Worm (Caenorhabditis elegans) whole organism, early embryonic: ENCODE results near the gene folt-1.
"Not testable (repeated sequence)": the region's sequence is repeated elsewhere in the genome, so short reads cannot be mapped to it uniquely, and the experiment has no call there.

ENCODE experiments used
- B0310.2 ChIP-seq: sonication (generic microtip); optimal IDR thresholded peaks from 2 replicates; lab custom pipeline; 2016; ENCODE audit warnings: mild to moderate bottlenecking, missing genetic modification characterization, missing compliant biosample characterization
- F13C5.2 ChIP-seq: sonication (generic microtip); optimal IDR thresholded peaks from 2 replicates; lab custom pipeline; 2017; ENCODE audit warnings: mild to moderate bottlenecking, missing genetic modification characterization, inconsistent platforms, missing compliant biosample characterization
- aly-1 ChIP-seq: sonication (generic microtip); optimal IDR thresholded peaks from 2 replicates; lab custom pipeline; 2016; ENCODE audit warnings: missing genetic modification characterization, missing compliant biosample characterization
- ama-1 ChIP-seq: fragments of 150-350 bp; optimal IDR thresholded peaks from 2 replicates; lab custom pipeline; 2014
- ceh-13 ChIP-seq: fragments of 200-800 bp; sonication (Bioruptor generic); optimal IDR thresholded peaks from 2 replicates; lab custom pipeline; 2018; ENCODE audit warnings: mild to moderate bottlenecking, missing genetic modification characterization, missing compliant biosample characterization
- ceh-36 ChIP-seq: sonication (generic microtip); optimal IDR thresholded peaks from 2 replicates; lab custom pipeline; 2016; ENCODE audit warnings: missing genetic modification characterization, inconsistent platforms, missing compliant biosample characterization
- ets-7 ChIP-seq: sonication (generic microtip); optimal IDR thresholded peaks from 2 replicates; lab custom pipeline; 2016; ENCODE audit warnings: missing genotype, missing genetic modification characterization, missing compliant biosample characterization
- flt-1 ChIP-seq: fragments of 200-800 bp; sonication (Bioruptor generic); IDR thresholded peaks from 2 replicates; pipeline ENCODE4 v1.3.6; 2022; ENCODE audit warnings: missing genetic modification characterization, missing compliant biosample characterization
- hmbx-1 ChIP-seq: sonication (generic microtip); optimal IDR thresholded peaks from 2 replicates; lab custom pipeline; 2016; ENCODE audit warnings: mild to moderate bottlenecking, missing genetic modification characterization, missing compliant biosample characterization
- hmg-4 ChIP-seq: fragments of 200-800 bp; sonication (Bioruptor generic); optimal IDR thresholded peaks from 2 replicates; lab custom pipeline; 2018; ENCODE audit warnings: mild to moderate bottlenecking, missing genetic modification characterization, missing compliant biosample characterization
- hnd-1 ChIP-seq: sonication (generic microtip); optimal IDR thresholded peaks from 2 replicates; lab custom pipeline; 2016; ENCODE audit warnings: missing genetic modification characterization, missing compliant biosample characterization
- pes-1 ChIP-seq: fragments of 200-800 bp; sonication (Bioruptor generic); IDR thresholded peaks from 2 replicates; pipeline ENCODE4 v1.3.6; 2022; ENCODE audit warnings: missing genetic modification reagents, missing genetic modification characterization, missing compliant biosample characterization
- scrt-1 ChIP-seq: fragments of 200-800 bp; sonication (Bioruptor generic); IDR thresholded peaks from 2 replicates; pipeline ENCODE4 v1.3.6; 2022; ENCODE audit warnings: missing genetic modification characterization, missing compliant biosample characterization
- sea-1 ChIP-seq: fragments of 200-800 bp; sonication (Bioruptor generic); conservative IDR thresholded peaks from 2 replicates; pipeline ENCODE4 v1.3.6; 2022; ENCODE audit warnings: missing genetic modification characterization, missing compliant biosample characterization
- tbx-11 ChIP-seq: fragments of 200-800 bp; sonication (Bioruptor generic); IDR thresholded peaks from 2 replicates; pipeline ENCODE4 v1.3.6; 2022; ENCODE audit warnings: missing genetic modification characterization, missing compliant biosample characterization
- tbx-37 ChIP-seq: fragments of 200-800 bp; sonication (Bioruptor generic); conservative IDR thresholded peaks from 2 replicates; pipeline ENCODE4 v1.3.6; 2022; ENCODE audit warnings: missing genetic modification reagents, missing genetic modification characterization, missing compliant biosample characterization
- tra-4 ChIP-seq: sonication (generic microtip); optimal IDR thresholded peaks from 2 replicates; lab custom pipeline; 2017; ENCODE audit warnings: missing genetic modification characterization, missing compliant biosample characterization

The folt-1 gene

DNA sequence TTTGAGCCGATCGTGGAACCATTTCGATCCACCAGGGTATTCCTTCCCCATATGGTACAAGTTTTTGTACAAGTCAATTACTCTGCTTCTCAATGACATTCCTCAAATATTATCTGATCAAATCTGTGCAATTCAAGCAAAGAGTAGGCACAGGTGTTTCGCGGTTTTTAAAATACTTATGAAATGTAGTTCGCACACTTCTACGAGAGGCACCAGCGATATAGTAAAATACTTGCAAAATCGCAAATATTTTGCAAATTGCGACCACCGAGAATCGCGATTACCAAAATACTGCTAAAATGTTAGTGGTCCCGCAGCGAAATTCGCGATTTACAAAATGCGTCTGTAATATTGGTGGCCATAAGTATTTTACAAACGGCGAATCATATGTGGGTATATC lies 31.6 kb upstream of the folt-1 start, which contains the start of gene Y42A5A.5:
TSS of gene Y42A5A.5 (minus strand) at position 101 of the 400 bp plus-strand sequence.
- TF ChIP-seq tra-4 (tag; lab: Kevin White, UChicago); ceh-13 (GFP tag; lab: Kevin White, UChicago); ama-1 (lab: Kevin White, UChicago): not testable (repeated sequence)

DNA sequence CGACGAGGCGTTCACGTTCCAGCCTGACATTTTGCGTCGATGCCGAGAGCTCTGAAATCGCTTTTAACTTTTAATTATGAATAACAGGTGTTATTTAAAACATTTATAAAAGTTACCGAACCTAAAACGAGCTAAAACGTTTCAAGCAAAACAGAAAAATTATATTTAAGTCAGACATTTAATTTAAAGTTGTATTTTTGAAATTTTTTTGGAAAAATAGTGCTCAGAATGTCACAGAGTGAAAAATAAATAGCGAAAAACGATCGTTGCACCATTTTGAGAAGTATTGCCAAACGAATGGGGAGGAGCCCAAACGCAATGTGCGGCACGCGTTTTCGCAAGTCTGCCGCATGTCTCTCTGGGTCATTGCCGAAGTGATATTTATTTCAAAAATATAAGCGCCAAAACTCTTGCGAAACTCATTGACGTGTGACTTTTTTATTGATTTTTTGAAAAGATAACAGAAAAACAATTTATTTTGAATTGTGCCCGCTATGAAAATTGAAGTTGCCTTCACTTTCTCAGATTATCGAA lies 28.2 kb upstream of the folt-1 start, which contains the start of gene erfa-3:
TSS of gene erfa-3 (minus strand) at position 51 of the 534 bp plus-strand sequence.
- TF ChIP-seq pes-1 (GFP tag; lab: Robert Waterston, UW) (no peak), hmbx-1 (tag; lab: Kevin White, UChicago) (peak; percentile 48), sea-1 (GFP tag; lab: Robert Waterston, UW) (peak; percentile 70; the same call in 1 of the 2 replicates), ceh-13 (GFP tag; lab: Kevin White, UChicago) (peak; percentile 60), B0310.2 (tag; lab: Kevin White, UChicago) (no peak), F13C5.2 (tag; lab: Kevin White, UChicago) (peak; percentile 91), hnd-1 (tag; lab: Kevin White, UChicago) (peak; percentile 55), tbx-11 (GFP tag; lab: Robert Waterston, UW) (peak; percentile 74; the same call in 1 of the 2 replicates), scrt-1 (GFP tag; lab: Robert Waterston, UW) (peak; percentile 51; the same call in 1 of the 2 replicates), ets-7 (tag; lab: Kevin White, UChicago) (peak; percentile 53), flt-1 (peak; percentile 49; the same call in 1 of the 2 replicates), tra-4 (tag; lab: Kevin White, UChicago) (peak; percentile 62), ceh-36 (tag; lab: Kevin White, UChicago) (peak; percentile 51), aly-1 (peak; percentile 76), tbx-37 (GFP tag; lab: Robert Waterston, UW) (peak; percentile 61; the same call in 1 of the 2 replicates), ama-1 (lab: Kevin White, UChicago) (no peak), hmg-4 (GFP tag; lab: Kevin White, UChicago) (peak; percentile 56)

DNA sequence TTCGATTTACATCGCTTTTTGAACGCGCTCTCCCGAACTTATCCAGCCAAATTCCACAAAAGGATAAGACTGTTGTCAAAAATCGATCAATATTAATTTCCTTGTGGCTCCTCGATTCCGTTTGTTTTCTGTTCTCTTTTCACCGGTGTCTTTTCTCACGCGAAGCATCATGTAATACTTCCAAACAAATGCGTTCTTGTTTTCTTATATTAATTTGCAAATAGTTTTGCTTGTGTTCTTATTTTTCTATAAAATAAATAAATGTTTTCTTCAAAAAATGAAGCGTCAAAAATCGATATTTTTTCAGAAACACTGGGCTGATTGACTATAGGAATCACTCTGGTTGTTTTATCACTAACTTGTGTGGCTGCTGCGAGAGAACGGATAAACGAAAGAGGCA lies 27.7 kb upstream of the folt-1 start, which contains the start of gene math-33:
TSS of gene math-33 (plus strand) at position 301 of the 400 bp plus-strand sequence.
- no peak for TF ChIP-seq ceh-13 (GFP tag; lab: Kevin White, UChicago)
- no peak for TF ChIP-seq ceh-36 (tag; lab: Kevin White, UChicago)
- TF ChIP-seq aly-1 = no peak
- TF ChIP-seq flt-1 = no peak
- no peak for TF ChIP-seq sea-1 (GFP tag; lab: Robert Waterston, UW)
- no peak for TF ChIP-seq hmg-4 (GFP tag; lab: Kevin White, UChicago)
- TF ChIP-seq F13C5.2 (tag; lab: Kevin White, UChicago) = no peak
- no peak for TF ChIP-seq tra-4 (tag; lab: Kevin White, UChicago)
- TF ChIP-seq ama-1 (lab: Kevin White, UChicago) = no peak
- TF ChIP-seq hnd-1 (tag; lab: Kevin White, UChicago) = no peak
- no peak for TF ChIP-seq scrt-1 (GFP tag; lab: Robert Waterston, UW)
- TF ChIP-seq tbx-37 (GFP tag; lab: Robert Waterston, UW) = no peak
- no peak for TF ChIP-seq hmbx-1 (tag; lab: Kevin White, UChicago)
- TF ChIP-seq tbx-11 (GFP tag; lab: Robert Waterston, UW) = no peak
- no peak for TF ChIP-seq B0310.2 (tag; lab: Kevin White, UChicago)

DNA sequence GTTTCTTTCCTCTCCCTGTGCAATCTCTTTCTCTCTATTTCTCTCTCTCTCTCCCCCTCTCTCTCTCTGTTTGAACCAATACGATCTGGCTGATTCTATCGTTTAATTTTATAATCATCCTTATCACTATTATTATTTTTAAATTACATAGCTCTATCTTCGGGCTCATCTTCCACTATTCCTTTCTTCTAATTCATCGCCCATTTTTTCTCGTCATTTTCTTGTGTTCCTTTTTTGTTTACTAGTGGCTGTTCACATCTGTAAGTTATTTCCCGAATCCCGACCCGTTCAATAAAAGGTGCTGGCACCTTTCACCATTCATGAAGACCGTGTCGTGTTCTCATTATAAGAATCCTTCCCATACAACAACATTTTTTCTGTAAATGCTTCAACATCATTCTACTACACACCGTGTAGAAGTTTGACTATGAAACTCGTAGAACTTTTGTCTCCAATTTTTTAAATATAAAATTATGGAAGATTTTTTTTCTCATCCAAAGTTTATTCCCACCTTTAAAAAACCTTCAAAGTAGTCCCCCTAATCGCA lies 23.0 kb upstream of the folt-1 start:
- TF ChIP-seq flt-1 = no peak
- TF ChIP-seq sea-1 (GFP tag; lab: Robert Waterston, UW) = no peak
- no peak for TF ChIP-seq tbx-11 (GFP tag; lab: Robert Waterston, UW)
- TF ChIP-seq tbx-37 (GFP tag; lab: Robert Waterston, UW) = no peak
- TF ChIP-seq aly-1 = no peak
- TF ChIP-seq B0310.2 (tag; lab: Kevin White, UChicago) = no peak
- TF ChIP-seq F13C5.2 (tag; lab: Kevin White, UChicago) = no peak
- no peak for TF ChIP-seq hmg-4 (GFP tag; lab: Kevin White, UChicago)

DNA sequence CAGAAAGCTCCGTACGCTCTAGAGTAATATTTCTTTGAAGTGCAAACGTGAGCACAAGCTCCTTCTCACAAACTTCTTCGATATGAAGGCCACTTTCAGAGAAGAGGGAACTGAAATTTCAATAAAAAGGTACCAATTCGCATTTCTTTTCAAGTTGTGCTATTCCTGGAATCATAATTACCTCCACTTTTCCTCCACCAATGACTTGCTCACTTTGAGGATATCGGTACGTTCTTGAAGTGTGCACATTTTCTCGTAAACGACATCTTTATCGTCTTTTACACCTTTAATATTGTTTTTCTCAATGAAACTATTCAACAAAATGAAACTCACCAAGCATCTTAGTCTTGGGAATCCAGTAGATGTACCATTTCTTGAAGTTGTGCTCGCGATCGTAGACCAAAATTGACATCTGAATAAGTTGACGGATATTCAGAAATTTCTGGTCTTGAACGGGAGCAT lies 22.0 kb upstream of the folt-1 start, which contains the start of gene scb-1:
TSS of gene scb-1 (minus strand) at position 412 of the 462 bp plus-strand sequence.
- TF ChIP-seq tbx-11 (GFP tag; lab: Robert Waterston, UW) (no peak), hnd-1 (tag; lab: Kevin White, UChicago) (no peak), B0310.2 (tag; lab: Kevin White, UChicago) (no peak)

DNA sequence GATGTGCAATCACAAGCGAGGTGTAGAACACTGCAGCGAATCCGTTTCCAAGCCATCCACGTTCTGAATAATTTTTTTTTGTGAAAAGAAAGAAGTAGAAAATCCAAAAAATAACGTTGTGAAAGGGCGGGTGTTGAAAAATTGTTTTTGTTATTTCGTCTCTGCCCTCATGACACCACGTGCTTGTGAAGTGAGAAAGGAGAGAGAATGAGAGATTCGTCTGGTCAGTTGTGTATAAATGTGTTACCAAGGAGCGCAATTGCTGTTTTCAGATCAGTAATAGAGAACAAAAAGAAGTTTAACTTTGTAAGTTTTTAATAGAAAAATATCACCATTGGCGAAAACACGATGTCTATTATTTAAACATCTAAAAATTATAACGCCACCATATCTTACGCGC lies 20.0 kb upstream of the folt-1 start:
- no peak for TF ChIP-seq ceh-13 (GFP tag; lab: Kevin White, UChicago)
- TF ChIP-seq tbx-11 (GFP tag; lab: Robert Waterston, UW) = no peak
- no peak for TF ChIP-seq scrt-1 (GFP tag; lab: Robert Waterston, UW)

DNA sequence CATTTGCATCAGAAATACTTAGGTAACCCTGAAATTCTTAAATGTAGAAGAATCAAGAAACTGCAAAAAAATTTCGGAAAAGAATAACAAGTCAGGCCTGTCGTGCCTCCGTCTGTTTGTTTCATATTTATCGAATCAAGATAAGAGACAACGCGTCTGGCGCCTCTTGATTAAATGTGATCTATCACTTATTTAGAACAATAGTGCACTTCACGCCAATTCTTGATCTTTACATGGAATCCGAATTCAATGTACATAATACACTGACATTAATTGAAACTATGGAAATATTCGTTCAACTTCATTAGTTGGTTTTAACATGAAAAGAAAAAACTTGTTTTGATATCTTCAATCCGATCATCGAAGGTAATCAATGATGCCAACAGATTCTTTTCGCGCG lies 18.8 kb upstream of the folt-1 start, which contains the start of gene mboa-2:
TSS of gene mboa-2 (minus strand) at position 28 of the 400 bp plus-strand sequence.
- TF ChIP-seq B0310.2 (tag; lab: Kevin White, UChicago) = no peak
- TF ChIP-seq tbx-37 (GFP tag; lab: Robert Waterston, UW) = no peak
- no peak for TF ChIP-seq flt-1
- no peak for TF ChIP-seq tbx-11 (GFP tag; lab: Robert Waterston, UW)
- TF ChIP-seq sea-1 (GFP tag; lab: Robert Waterston, UW) = no peak
- no peak for TF ChIP-seq F13C5.2 (tag; lab: Kevin White, UChicago)
- no peak for TF ChIP-seq hmbx-1 (tag; lab: Kevin White, UChicago)
- no peak for TF ChIP-seq scrt-1 (GFP tag; lab: Robert Waterston, UW)
- no peak for TF ChIP-seq aly-1
- no peak for TF ChIP-seq ama-1 (lab: Kevin White, UChicago)
- TF ChIP-seq ceh-13 (GFP tag; lab: Kevin White, UChicago) = no peak
- no peak for TF ChIP-seq hnd-1 (tag; lab: Kevin White, UChicago)
- TF ChIP-seq hmg-4 (GFP tag; lab: Kevin White, UChicago) = no peak
- no peak for TF ChIP-seq pes-1 (GFP tag; lab: Robert Waterston, UW)
- no peak for TF ChIP-seq ceh-36 (tag; lab: Kevin White, UChicago)
- no peak for TF ChIP-seq ets-7 (tag; lab: Kevin White, UChicago)
- TF ChIP-seq tra-4 (tag; lab: Kevin White, UChicago) = no peak
